Fruit fly (Drosophila melanogaster) ovary, adult (tissue): ENCODE measurements around the gene CG16965.

Experiments
- CG17801 ChIP-seq: fragments of 200-800 bp; optimal IDR thresholded peaks from 2 replicates; lab custom pipeline; 2019; ENCODE audit warnings: missing biosample characterization, mild to moderate bottlenecking, missing genetic modification characterization, moderate library complexity; ENCODE audit not compliant: partially characterized antibody

Gene CG16965

dm6 chr2L:12030552-12031131, 49.3 kb downstream of the CG16965 start:
- TF ChIP-seq CG17801 (GFP tag; lab: Kevin White, UChicago) = no peak

- TF ChIP-seq CG17801 (GFP tag; lab: Kevin White, UChicago) = no peak
Measured at dm6 chr2L:12033890-12034289, 52.5 kb downstream of the CG16965 start, which contains the start of gene CG18788. Gene CG18788 (plus strand): TSS chr2L:12034190.
